Worm (Caenorhabditis elegans) whole organism, late embryonic: ENCODE results near the gene F58F12.1.

ENCODE experiments used
- C08G9.2 ChIP-seq: sonication (generic microtip); optimal IDR thresholded peaks from 2 replicates; lab custom pipeline; 2016; ENCODE audit warnings: mild to moderate bottlenecking, missing genetic modification characterization, moderate library complexity, missing compliant biosample characterization
- K02D7.2 ChIP-seq: sonication (generic microtip); optimal IDR thresholded peaks from 2 replicates; lab custom pipeline; 2017; ENCODE audit warnings: mild to moderate bottlenecking, missing genetic modification characterization, missing compliant biosample characterization
- T23F11.4 ChIP-seq: fragments of 200-800 bp; sonication (Bioruptor generic); optimal IDR thresholded peaks from 2 replicates; lab custom pipeline; 2018; ENCODE audit warnings: mild to moderate bottlenecking, missing genetic modification characterization, missing compliant biosample characterization
- Y22D7AL.16 ChIP-seq: sonication (generic microtip); optimal IDR thresholded peaks from 2 replicates; lab custom pipeline; 2016; ENCODE audit warnings: missing genetic modification characterization, missing compliant biosample characterization
- ahr-1 ChIP-seq: sonication (generic microtip); optimal IDR thresholded peaks from 2 replicates; lab custom pipeline; 2016; ENCODE audit warnings: missing genetic modification characterization, missing compliant biosample characterization
- ceh-22 ChIP-seq: sonication (generic microtip); optimal IDR thresholded peaks from 2 replicates; lab custom pipeline; 2017; ENCODE audit warnings: missing biosample characterization, missing genetic modification characterization
- ceh-31 ChIP-seq: sonication (generic microtip); optimal IDR thresholded peaks from 2 replicates; lab custom pipeline; 2016; ENCODE audit warnings: missing genetic modification characterization, missing compliant biosample characterization
- ceh-34 ChIP-seq: sonication (generic microtip); optimal IDR thresholded peaks from 2 replicates; lab custom pipeline; 2016; ENCODE audit warnings: mild to moderate bottlenecking, missing genetic modification characterization, missing compliant biosample characterization
- ceh-45 ChIP-seq: fragments of 200-800 bp; sonication (Bioruptor generic); IDR thresholded peaks from 2 replicates; pipeline ENCODE4 v1.3.6; 2022; ENCODE audit warnings: missing genetic modification reagents, missing genetic modification characterization, missing compliant biosample characterization
- ceh-48 ChIP-seq: sonication (generic microtip); optimal IDR thresholded peaks from 2 replicates; lab custom pipeline; 2016; ENCODE audit warnings: missing genetic modification characterization, inconsistent platforms, missing compliant biosample characterization
- ceh-6 ChIP-seq: fragments of 200-800 bp; sonication (Bioruptor generic); optimal IDR thresholded peaks from 2 replicates; lab custom pipeline; 2018; ENCODE audit warnings: mild to moderate bottlenecking, missing genetic modification characterization, missing compliant biosample characterization
- ceh-9 ChIP-seq: sonication (generic microtip); optimal IDR thresholded peaks from 2 replicates; lab custom pipeline; 2016; ENCODE audit warnings: mild to moderate bottlenecking, missing genetic modification characterization, inconsistent platforms, missing compliant biosample characterization
- dve-1 ChIP-seq: sonication (generic microtip); optimal IDR thresholded peaks from 2 replicates; lab custom pipeline; 2017; ENCODE audit warnings: antibody characterized with exemption, mild to moderate bottlenecking, missing genetic modification characterization, missing compliant biosample characterization
- elt-2 ChIP-seq: sonication (generic microtip); optimal IDR thresholded peaks from 2 replicates; lab custom pipeline; 2016; ENCODE audit warnings: missing genetic modification reagents, missing genetic modification characterization, missing compliant biosample characterization
- elt-4 ChIP-seq: sonication (generic microtip); optimal IDR thresholded peaks from 2 replicates; lab custom pipeline; 2016; ENCODE audit warnings: missing genetic modification characterization, missing compliant biosample characterization
- ets-4 ChIP-seq: sonication (generic microtip); optimal IDR thresholded peaks from 2 replicates; lab custom pipeline; 2016; ENCODE audit warnings: missing genetic modification characterization, missing compliant biosample characterization
- hlh-13 ChIP-seq: fragments of 200-800 bp; sonication (Bioruptor generic); optimal IDR thresholded peaks from 2 replicates; lab custom pipeline; 2018; ENCODE audit warnings: mild to moderate bottlenecking, missing genetic modification characterization, missing compliant biosample characterization
- hlh-15 ChIP-seq: sonication (generic microtip); optimal IDR thresholded peaks from 2 replicates; lab custom pipeline; 2016; ENCODE audit warnings: missing genetic modification characterization, missing compliant biosample characterization
- hlh-30 ChIP-seq: sonication (generic microtip); optimal IDR thresholded peaks from 2 replicates; lab custom pipeline; 2017; ENCODE audit warnings: antibody characterized with exemption, missing genetic modification characterization, missing compliant biosample characterization; ENCODE audit not compliant: insufficient read depth
- hlh-6 ChIP-seq: sonication (generic microtip); optimal IDR thresholded peaks from 2 replicates; lab custom pipeline; 2016; ENCODE audit warnings: missing genotype, missing genetic modification characterization, missing compliant biosample characterization
- hlh-8 ChIP-seq: sonication (generic microtip); optimal IDR thresholded peaks from 2 replicates; lab custom pipeline; 2016; ENCODE audit warnings: missing genotype, missing genetic modification characterization, missing compliant biosample characterization
- lin-11 ChIP-seq: fragments of 200-800 bp; sonication (Bioruptor generic); optimal IDR thresholded peaks from 2 replicates; lab custom pipeline; 2018; ENCODE audit warnings: mild to moderate bottlenecking, missing genetic modification characterization, missing compliant biosample characterization
- nfya-1 ChIP-seq: sonication (generic microtip); optimal IDR thresholded peaks from 2 replicates; lab custom pipeline; 2017; ENCODE audit warnings: missing genetic modification characterization, mild to moderate bottlenecking, missing compliant biosample characterization, antibody characterized with exemption, moderate library complexity
- nhr-11 ChIP-seq: fragments of 150-350 bp; optimal IDR thresholded peaks from 2 replicates; lab custom pipeline; 2014; ENCODE audit warnings: missing biosample characterization, missing genetic modification characterization
- nhr-232 ChIP-seq: sonication (generic microtip); optimal IDR thresholded peaks from 2 replicates; lab custom pipeline; 2016; ENCODE audit warnings: missing genetic modification characterization, missing compliant biosample characterization
- npax-4 ChIP-seq: sonication (generic microtip); optimal IDR thresholded peaks from 2 replicates; lab custom pipeline; 2016; ENCODE audit warnings: missing genetic modification characterization, missing compliant biosample characterization
- odd-2 ChIP-seq: sonication (generic microtip); optimal IDR thresholded peaks from 2 replicates; lab custom pipeline; 2017; ENCODE audit warnings: antibody characterized with exemption, mild to moderate bottlenecking, missing genetic modification characterization, missing compliant biosample characterization
- pax-1 ChIP-seq: fragments of 150-350 bp; optimal IDR thresholded peaks from 2 replicates; lab custom pipeline; 2014; ENCODE audit warnings: missing biosample characterization, missing genetic modification characterization
- pqm-1 ChIP-seq: sonication (generic microtip); optimal IDR thresholded peaks from 2 replicates; lab custom pipeline; 2016; ENCODE audit warnings: missing genetic modification characterization, missing compliant biosample characterization
- ref-2 ChIP-seq: sonication (generic microtip); optimal IDR thresholded peaks from 2 replicates; lab custom pipeline; 2016; ENCODE audit warnings: missing genetic modification characterization, missing compliant biosample characterization
- sdc-2 ChIP-seq: sonication (generic microtip); optimal IDR thresholded peaks from 2 replicates; lab custom pipeline; 2016; ENCODE audit warnings: missing genotype, missing genetic modification characterization, missing compliant biosample characterization
- sox-2 ChIP-seq: fragments of 200-800 bp; sonication (Bioruptor generic); IDR thresholded peaks from 2 replicates; pipeline ENCODE4 v1.3.6; 2022; ENCODE audit warnings: missing genetic modification reagents, missing genetic modification characterization, missing compliant biosample characterization
- tbx-7 ChIP-seq: sonication (generic microtip); optimal IDR thresholded peaks from 2 replicates; lab custom pipeline; 2016; ENCODE audit warnings: missing genotype, missing genetic modification characterization, missing compliant biosample characterization
- ttx-3 ChIP-seq: sonication (generic microtip); optimal IDR thresholded peaks from 2 replicates; lab custom pipeline; 2016; ENCODE audit warnings: missing genetic modification reagents, missing genetic modification characterization, missing compliant biosample characterization
- unc-3 ChIP-seq, 2 experiments: fragments of 200-800 bp in 1 of 2; sonication (Bioruptor generic) in 1 of 2; sonication (generic microtip) in 1 of 2; conservative IDR thresholded peaks in 1 of 2; optimal IDR thresholded peaks in 1 of 2; 2 replicates each; pipeline versions ENCODE4 v1.3.6 to Lab custom; 2016 to 2022; ENCODE audit warnings: missing compliant biosample characterization in 2 of 2, missing genetic modification characterization in 2 of 2, missing genetic modification reagents in 1 of 2
- unc-55 ChIP-seq: sonication (generic microtip); optimal IDR thresholded peaks from 2 replicates; lab custom pipeline; 2017; ENCODE audit warnings: missing biosample characterization, missing genetic modification reagents, missing genetic modification characterization
- ztf-16 ChIP-seq: sonication (generic microtip); optimal IDR thresholded peaks from 2 replicates; lab custom pipeline; 2017; ENCODE audit warnings: missing genetic modification characterization, missing compliant biosample characterization

Gene F58F12.1

ce11 chrII:6376693-6377092 lies 6.8 kb upstream of the F58F12.1 start:
- no peak for TF ChIP-seq ceh-48 (tag; lab: Kevin White, UChicago)
- TF ChIP-seq T23F11.4 (GFP tag; lab: Kevin White, UChicago), result no peak
- no peak for TF ChIP-seq hlh-8 (tag; lab: Kevin White, UChicago)
- TF ChIP-seq odd-2, result no peak
- no peak for TF ChIP-seq ahr-1 (tag; lab: Kevin White, UChicago)
- no peak for TF ChIP-seq ceh-6 (GFP tag; lab: Kevin White, UChicago)
- no peak for TF ChIP-seq hlh-15
- TF ChIP-seq unc-3 (GFP tag; conservative IDR thresholded peaks at IDR 0.05; lab: Robert Waterston, UW), result no peak
- no peak for TF ChIP-seq unc-3 (tag; optimal IDR thresholded peaks at IDR 0.05; lab: Kevin White, UChicago)
- no peak for TF ChIP-seq pqm-1 (tag; lab: Kevin White, UChicago)
- TF ChIP-seq ref-2, result no peak
- TF ChIP-seq Y22D7AL.16 (tag; lab: Kevin White, UChicago), result no peak
- no peak for TF ChIP-seq ceh-22 (tag; lab: Kevin White, UChicago)
- TF ChIP-seq, all 69 proteins: peak for 0

ce11 chrII:6377381-6377948 lies 6.0 kb upstream of the F58F12.1 start:
- TF ChIP-seq hlh-6 (tag; lab: Kevin White, UChicago) (no peak), ceh-48 (tag; lab: Kevin White, UChicago) (no peak), C08G9.2 (tag; lab: Kevin White, UChicago) (no peak), dve-1 (tag; lab: Kevin White, UChicago) (no peak), hlh-13 (GFP tag; lab: Kevin White, UChicago) (no peak), nfya-1 (tag; lab: Kevin White, UChicago) (no peak)
- TF ChIP-seq, all 69 proteins: peak for 0

ce11 chrII:6379038-6379563 lies 4.3 kb upstream of the F58F12.1 start:
- no peak for TF ChIP-seq pax-1 (tag; lab: Kevin White, UChicago)
- TF ChIP-seq ceh-9 (tag; lab: Kevin White, UChicago), result no peak
- no peak for TF ChIP-seq ahr-1 (tag; lab: Kevin White, UChicago)
- no peak for TF ChIP-seq ceh-31 (tag; lab: Kevin White, UChicago)
- no peak for TF ChIP-seq ceh-34 (tag; lab: Kevin White, UChicago)
- TF ChIP-seq elt-4 (tag; lab: Kevin White, UChicago), result no peak
- no peak for TF ChIP-seq npax-4
- no peak for TF ChIP-seq ref-2
- no peak for TF ChIP-seq ztf-16 (tag; lab: Kevin White, UChicago)
- TF ChIP-seq hlh-6 (tag; lab: Kevin White, UChicago), result no peak
- no peak for TF ChIP-seq sdc-2 (tag; lab: Kevin White, UChicago)

- TF ChIP-seq lin-11 (tag; lab: Kevin White, UChicago) (no peak), nhr-11 (tag; lab: Kevin White, UChicago) (no peak), ets-4 (no peak), ceh-48 (tag; lab: Kevin White, UChicago) (no peak), unc-55 (GFP tag; lab: Kevin White, UChicago) (no peak), ceh-6 (GFP tag; lab: Kevin White, UChicago) (no peak), hlh-8 (tag; lab: Kevin White, UChicago) (no peak), hlh-6 (tag; lab: Kevin White, UChicago) (no peak), sdc-2 (tag; lab: Kevin White, UChicago) (no peak), C08G9.2 (tag; lab: Kevin White, UChicago) (no peak), odd-2 (no peak), hlh-13 (GFP tag; lab: Kevin White, UChicago) (no peak), pqm-1 (tag; lab: Kevin White, UChicago) (no peak), K02D7.2 (tag; lab: Kevin White, UChicago) (no peak)
Measured at ce11 chrII:6380866-6381265, 2.6 kb upstream of the F58F12.1 start, which contains the start of gene F58F12.12. TSS of gene F58F12.12 (plus strand) at chrII:6381166.

- TF ChIP-seq ceh-45 (GFP tag; lab: Robert Waterston, UW) (no peak), hlh-30 (tag; lab: Kevin White, UChicago) (no peak), ceh-48 (tag; lab: Kevin White, UChicago) (no peak), ttx-3 (tag; lab: Kevin White, UChicago) (no peak), tbx-7 (no peak), sox-2 (GFP tag; lab: Robert Waterston, UW) (no peak), nhr-232 (tag; lab: Kevin White, UChicago) (no peak), unc-55 (GFP tag; lab: Kevin White, UChicago) (no peak), lin-11 (tag; lab: Kevin White, UChicago) (no peak), elt-2 (tag; lab: Kevin White, UChicago) (no peak), ref-2 (no peak)
- TF ChIP-seq, all 69 proteins: peak for 0
Measured at ce11 chrII:6386467-6386866, 3.0 kb downstream of the F58F12.1 start, which contains the start of gene F58F12.4. TSS of gene F58F12.4 (plus strand) at chrII:6386767.
